Fruit fly (Drosophila melanogaster) whole organism, embryonic: Measurements from ENCODE around the gene CG9682.

Experiments used
- ATbp ChIP-seq: fragments of 200-800 bp; sonication (Bioruptor generic); optimal IDR thresholded peaks from 2 replicates; lab custom pipeline; 2017; ENCODE audit warnings: missing biosample characterization, mild to moderate bottlenecking, missing genetic modification characterization, missing genetic modification reagents
- Atf-2 ChIP-seq: fragments of 200-800 bp; sonication (Bioruptor generic); optimal IDR thresholded peaks from 2 replicates; lab custom pipeline; 2016; ENCODE audit warnings: missing biosample characterization, missing genetic modification characterization
- B-H1 ChIP-seq: fragments of 200-800 bp; sonication (Bioruptor generic); IDR thresholded peaks from 3 replicates; pipeline ENCODE4 v1.3.6; 2022; ENCODE audit warnings: missing biosample characterization, missing genetic modification characterization
- C15 ChIP-seq: fragments of 200-800 bp; sonication (Bioruptor generic); IDR thresholded peaks from 3 replicates; pipeline ENCODE4 v1.3.6; 2022; ENCODE audit warnings: missing biosample characterization, missing genetic modification characterization
- CG10979 ChIP-seq: fragments of 200-800 bp; sonication (Bioruptor generic); optimal IDR thresholded peaks from 2 replicates; lab custom pipeline; 2018; ENCODE audit warnings: missing biosample characterization, mild to moderate bottlenecking, missing genetic modification characterization, moderate library complexity
- CG11456 ChIP-seq: fragments of 200-800 bp; sonication (Bioruptor generic); IDR thresholded peaks from 3 replicates; pipeline ENCODE4 v1.3.6; 2022; ENCODE audit warnings: missing biosample characterization, missing genetic modification characterization
- CG11504 ChIP-seq: fragments of 200-800 bp; sonication (Bioruptor generic); optimal IDR thresholded peaks from 3 replicates; lab custom pipeline; 2019; ENCODE audit warnings: missing biosample characterization, mild to moderate bottlenecking, missing genetic modification characterization, moderate library complexity
- CG1529 ChIP-seq: fragments of 200-800 bp; sonication (Bioruptor generic); optimal IDR thresholded peaks from 3 replicates; lab custom pipeline; 2018; ENCODE audit warnings: missing biosample characterization, missing genetic modification characterization
- CG1647 ChIP-seq: fragments of 200-800 bp; sonication (Bioruptor generic); optimal IDR thresholded peaks from 3 replicates; lab custom pipeline; 2016; ENCODE audit warnings: missing biosample characterization, missing genetic modification characterization
- CG16815 ChIP-seq: fragments of 200-800 bp; sonication (Bioruptor generic); optimal IDR thresholded peaks from 3 replicates; lab custom pipeline; 2017; ENCODE audit warnings: missing biosample characterization, mild to moderate bottlenecking, missing genetic modification characterization
- CG17359 ChIP-seq: fragments of 200-800 bp; sonication (Bioruptor generic); optimal IDR thresholded peaks from 3 replicates; lab custom pipeline; 2018; ENCODE audit warnings: missing biosample characterization, mild to moderate bottlenecking, missing genetic modification characterization, moderate library complexity
- CG17568 ChIP-seq: fragments of 200-800 bp; sonication (Bioruptor generic); optimal IDR thresholded peaks from 2 replicates; lab custom pipeline; 2018; ENCODE audit warnings: missing biosample characterization, mild to moderate bottlenecking, missing genetic modification characterization, moderate library complexity
- CG17802 ChIP-seq: fragments of 200-800 bp; sonication (Bioruptor generic); optimal IDR thresholded peaks from 2 replicates; lab custom pipeline; 2018; ENCODE audit warnings: missing biosample characterization, mild to moderate bottlenecking, missing genetic modification characterization, moderate library complexity
- CG18011 ChIP-seq: fragments of 200-800 bp; sonication (Bioruptor generic); optimal IDR thresholded peaks from 2 replicates; lab custom pipeline; 2017; ENCODE audit warnings: missing biosample characterization, missing genetic modification characterization, mild to moderate bottlenecking, moderate library complexity, missing genotype
- CG18262 ChIP-seq: fragments of 200-800 bp; optimal IDR thresholded peaks from 3 replicates; lab custom pipeline; 2019; ENCODE audit warnings: missing biosample characterization, mild to moderate bottlenecking, missing genetic modification characterization, moderate library complexity
- CG1832 ChIP-seq: fragments of 200-800 bp; sonication (Bioruptor generic); optimal IDR thresholded peaks from 2 replicates; lab custom pipeline; 2017; ENCODE audit warnings: missing biosample characterization, mild to moderate bottlenecking, missing genetic modification characterization, inconsistent platforms
- CG2129 ChIP-seq: fragments of 200-800 bp; sonication (Bioruptor generic); IDR thresholded peaks from 2 replicates; pipeline ENCODE4 v1.3.6; 2022; ENCODE audit warnings: missing biosample characterization, missing genetic modification characterization; ENCODE audit not compliant: partially characterized antibody
- CG2678 ChIP-seq: fragments of 200-800 bp; sonication (Bioruptor generic); optimal IDR thresholded peaks from 3 replicates; lab custom pipeline; 2019; ENCODE audit warnings: missing biosample characterization, mild to moderate bottlenecking, missing genetic modification characterization, moderate library complexity
- CG2889 ChIP-seq: fragments of 200-800 bp; sonication (Bioruptor generic); IDR thresholded peaks from 3 replicates; pipeline ENCODE4 v1.3.6; 2022; ENCODE audit warnings: missing biosample characterization, missing genetic modification characterization
- CG3163 ChIP-seq: fragments of 200-800 bp; sonication (Bioruptor generic); optimal IDR thresholded peaks from 3 replicates; lab custom pipeline; 2016; ENCODE audit warnings: missing biosample characterization, missing genetic modification characterization
- CG4424 ChIP-seq: fragments of 200-800 bp; sonication (Bioruptor generic); optimal IDR thresholded peaks from 3 replicates; lab custom pipeline; 2016; ENCODE audit warnings: missing biosample characterization, missing genetic modification characterization
- CG6689 ChIP-seq: fragments of 200-800 bp; sonication (Bioruptor generic); IDR thresholded peaks from 2 replicates; pipeline ENCODE4 v1.3.6; 2022; ENCODE audit warnings: missing biosample characterization, missing genetic modification characterization
- CG8924 ChIP-seq: fragments of 200-800 bp; optimal IDR thresholded peaks from 3 replicates; lab custom pipeline; 2019; ENCODE audit warnings: missing biosample characterization, mild to moderate bottlenecking, missing genetic modification characterization, moderate library complexity
- CG8944 ChIP-seq: fragments of 200-800 bp; sonication (Bioruptor generic); optimal IDR thresholded peaks from 3 replicates; lab custom pipeline; 2016; ENCODE audit warnings: missing biosample characterization, missing genetic modification characterization
- CG9215 ChIP-seq: fragments of 200-800 bp; sonication (Bioruptor generic); IDR thresholded peaks from 2 replicates; pipeline ENCODE4 v1.3.6; 2022; ENCODE audit warnings: missing biosample characterization, missing genetic modification characterization
- Camta ChIP-seq: fragments of 200-800 bp; sonication (Bioruptor generic); optimal IDR thresholded peaks from 2 replicates; lab custom pipeline; 2016; ENCODE audit warnings: missing biosample characterization, missing genetic modification characterization
- Fer3 ChIP-seq: fragments of 200-800 bp; sonication (Bioruptor generic); optimal IDR thresholded peaks from 2 replicates; lab custom pipeline; 2018; ENCODE audit warnings: missing biosample characterization, mild to moderate bottlenecking, missing genetic modification characterization, moderate library complexity
- HHEX ChIP-seq: fragments of 200-800 bp; sonication (Bioruptor generic); optimal IDR thresholded peaks from 3 replicates; lab custom pipeline; 2017; ENCODE audit warnings: missing biosample characterization, mild to moderate bottlenecking, missing genetic modification characterization, missing genetic modification reagents
- Hey ChIP-seq: fragments of 200-800 bp; sonication (Bioruptor generic); optimal IDR thresholded peaks from 3 replicates; lab custom pipeline; 2018; ENCODE audit warnings: missing biosample characterization, mild to moderate bottlenecking, missing genetic modification characterization
- bigmax ChIP-seq: fragments of 200-800 bp; sonication (Bioruptor generic); optimal IDR thresholded peaks from 2 replicates; lab custom pipeline; 2018; ENCODE audit warnings: missing biosample characterization, mild to moderate bottlenecking, missing genetic modification characterization
- chn ChIP-seq: fragments of 200-800 bp; sonication (Bioruptor generic); optimal IDR thresholded peaks from 2 replicates; lab custom pipeline; 2016; ENCODE audit warnings: missing biosample characterization, missing genetic modification characterization
- crc ChIP-seq: fragments of 200-800 bp; sonication (Bioruptor generic); optimal IDR thresholded peaks from 2 replicates; lab custom pipeline; 2016; ENCODE audit warnings: missing biosample characterization, missing genetic modification characterization
- croc ChIP-seq: fragments of 200-800 bp; sonication (Bioruptor generic); conservative IDR thresholded peaks from 3 replicates; pipeline ENCODE4 v1.3.6; 2022; ENCODE audit warnings: missing biosample characterization, missing genetic modification characterization
- dysf ChIP-seq: fragments of 200-800 bp; sonication (Bioruptor generic); IDR thresholded peaks from 3 replicates; pipeline ENCODE4 v1.3.6; 2022; ENCODE audit warnings: missing biosample characterization, missing genetic modification characterization
- hkb ChIP-seq, 2 experiments: fragments of 200-800 bp in 1 of 2; fragments of >200 bp in 1 of 2; sonication (Bioruptor generic) in 1 of 2; IDR thresholded peaks in 1 of 2; optimal IDR thresholded peaks in 1 of 2; 2 replicates each; pipeline versions ENCODE4 v1.3.6 to Lab custom; 2017 to 2022; ENCODE audit warnings: missing biosample characterization in 1 of 2, missing genetic modification characterization in 1 of 2
- hth ChIP-seq: fragments of >200 bp; optimal IDR thresholded peaks from 2 replicates; lab custom pipeline; 2017; ENCODE audit warnings: inconsistent platforms
- jing ChIP-seq: fragments of 200-800 bp; sonication (Bioruptor generic); optimal IDR thresholded peaks from 2 replicates; lab custom pipeline; 2018; ENCODE audit warnings: missing biosample characterization, mild to moderate bottlenecking, missing genetic modification characterization
- lola ChIP-seq, 3 experiments: fragments of >200 bp in 2 of 3; fragments of 200-800 bp in 1 of 3; sonication (Bioruptor generic) in 1 of 3; optimal IDR thresholded peaks; 2 replicates each; lab custom pipeline; 2017 to 2019; ENCODE audit warnings: missing biosample characterization in 3 of 3, missing genetic modification characterization in 3 of 3, mild to moderate bottlenecking in 1 of 3, moderate library complexity in 1 of 3
- peb ChIP-seq: fragments of 200-800 bp; sonication (Bioruptor generic); IDR thresholded peaks from 2 replicates; pipeline ENCODE4 v1.3.6; 2022; ENCODE audit warnings: missing biosample characterization, missing genetic modification characterization
- salm ChIP-seq: fragments of 200-800 bp; sonication (Bioruptor generic); optimal IDR thresholded peaks from 2 replicates; lab custom pipeline; 2018; ENCODE audit warnings: missing biosample characterization, mild to moderate bottlenecking, missing genetic modification characterization
- stwl ChIP-seq: fragments of 200-800 bp; sonication (Bioruptor generic); optimal IDR thresholded peaks from 3 replicates; lab custom pipeline; 2018; ENCODE audit warnings: missing biosample characterization, mild to moderate bottlenecking, missing genetic modification characterization, moderate library complexity
- sug ChIP-seq: fragments of 200-800 bp; optimal IDR thresholded peaks from 2 replicates; lab custom pipeline; 2019; ENCODE audit warnings: missing biosample characterization, mild to moderate bottlenecking, missing genetic modification characterization, moderate library complexity
- ttk ChIP-seq: fragments of 200-800 bp; sonication (Bioruptor generic); IDR thresholded peaks from 2 replicates; pipeline ENCODE4 v2.1.2; 2022; ENCODE audit warnings: missing biosample characterization, missing genetic modification characterization
- unpg ChIP-seq: fragments of 200-800 bp; sonication (Bioruptor generic); optimal IDR thresholded peaks from 3 replicates; lab custom pipeline; 2018; ENCODE audit warnings: missing biosample characterization, mild to moderate bottlenecking, missing genetic modification characterization, moderate library complexity

The CG9682 gene

dm6 chr3R:30249283-30249682, 1.4 kb upstream of the CG9682 start, which contains the start of gene CG34299:
TSS of gene CG34299 (plus strand) at chr3R:30249583.
- TF ChIP-seq sug = no peak
- 0 out of 3 replicates have a peak, but pooled peaks have one; percentile 8 for TF ChIP-seq CG11456 (GFP tag; lab: Robert Waterston, UW)
- no peak for TF ChIP-seq CG17802

- TF ChIP-seq Fer3 (tag; lab: Kevin White, UChicago) (no peak), CG11504 (tag; lab: Kevin White, UChicago) (peak; percentile 94), CG1529 (GFP tag; lab: Kevin White, UChicago) (peak; percentile 75)
Measured at dm6 chr3R:30252317-30252716, 1.6 kb downstream of the CG9682 start.

- no peak for TF ChIP-seq CG18011
- no peak for TF ChIP-seq CG16815 (GFP tag; lab: Kevin White, UChicago)
- no peak for TF ChIP-seq Hey (tag; lab: Kevin White, UChicago)
- no peak for TF ChIP-seq unpg (GFP tag; lab: Kevin White, UChicago)
- TF ChIP-seq CG9215 = no peak
- TF ChIP-seq dysf (GFP tag; lab: Robert Waterston, UW) = no peak
- no peak for TF ChIP-seq Atf-2 (GFP tag; lab: Kevin White, UChicago)
- no peak for TF ChIP-seq CG2678 (tag; lab: Kevin White, UChicago)
- no peak for TF ChIP-seq CG17359 (tag; lab: Kevin White, UChicago)
- TF ChIP-seq C15 (GFP tag; lab: Robert Waterston, UW) = no peak
- TF ChIP-seq CG3163 (GFP tag; lab: Kevin White, UChicago) = no peak
- TF ChIP-seq hkb (optimal IDR thresholded peaks at IDR 0.05; lab: Kevin White, UChicago) = no peak
- TF ChIP-seq hkb (GFP tag; IDR thresholded peaks at IDR 0.05; lab: Robert Waterston, UW) = no peak
- TF ChIP-seq CG8944 (GFP tag; lab: Kevin White, UChicago) = no peak
- no peak for TF ChIP-seq CG1832
- no peak for TF ChIP-seq ATbp (GFP tag; lab: Kevin White, UChicago)
- no peak for TF ChIP-seq HHEX
- TF ChIP-seq CG2889 (GFP tag; lab: Robert Waterston, UW) = no peak
- TF ChIP-seq Camta (GFP tag; lab: Kevin White, UChicago) = no peak
Measured at dm6 chr3R:30252882-30253281, 2.2 kb downstream of the CG9682 start, which contains the start of gene CG18404. TSS of gene CG18404 (plus strand) at chr3R:30253182.

- TF ChIP-seq CG6689 (GFP tag; lab: Robert Waterston, UW) (peak; percentile 34; the same call in 1 of the 2 replicates), ttk (GFP tag; lab: Robert Waterston, UW) (0 out of 2 replicates have a peak, but pooled peaks have one; percentile 9), CG4424 (GFP tag; lab: Kevin White, UChicago) (peak; percentile 17), lola (GFP tag; optimal IDR thresholded peaks at IDR 0.05; lab: Kevin White, UChicago) (peak in 1 of 3 experiments; percentile 29), CG2129 (GFP tag; lab: Robert Waterston, UW) (no peak), chn (GFP tag; lab: Kevin White, UChicago) (no peak), CG10979 (tag; lab: Kevin White, UChicago) (peak; percentile 44), croc (GFP tag; lab: Robert Waterston, UW) (no peak), jing (GFP tag; lab: Kevin White, UChicago) (no peak), stwl (peak; percentile 4), hth (lab: Kevin White, UChicago) (no peak), crc (no peak), CG1647 (GFP tag; lab: Kevin White, UChicago) (no peak), CG8924 (tag; lab: Kevin White, UChicago) (no peak), CG17568 (peak; percentile 63), bigmax (no peak), peb (GFP tag; lab: Robert Waterston, UW) (no peak), B-H1 (no peak), CG17359 (tag; lab: Kevin White, UChicago) (no peak), salm (tag; lab: Kevin White, UChicago) (no peak), CG18262 (tag; lab: Kevin White, UChicago) (peak; percentile 55)
Measured at dm6 chr3R:30255255-30256121, 4.8 kb downstream of the CG9682 start.
